Worm (Caenorhabditis elegans) whole organism, L3 larva: ENCODE measurements around the gene disl-2.

ENCODE experiments used
- ama-1 ChIP-seq: fragments of 150-350 bp; optimal IDR thresholded peaks from 2 replicates; lab custom pipeline; 2018
- snpc-4 ChIP-seq: fragments of 150-350 bp; optimal IDR thresholded peaks from 2 replicates; lab custom pipeline; 2014; ENCODE audit warnings: missing biosample characterization, missing genetic modification characterization
- tbx-2 ChIP-seq: sonication (generic microtip); optimal IDR thresholded peaks from 2 replicates; lab custom pipeline; 2016; ENCODE audit warnings: mild to moderate bottlenecking, missing genetic modification characterization, missing compliant biosample characterization
- unc-39 ChIP-seq: sonication (generic microtip); optimal IDR thresholded peaks from 4 replicates; lab custom pipeline; 2017; ENCODE audit warnings: missing biosample characterization, missing genetic modification characterization

ce11 chrIII:5407060-5407459 is 35.9 kb upstream of the disl-2 start:
- no peak for TF ChIP-seq tbx-2 (tag; lab: Kevin White, UChicago)
- no peak for TF ChIP-seq unc-39 (tag; lab: Kevin White, UChicago)
- TF ChIP-seq snpc-4 (tag; lab: Kevin White, UChicago), result no peak
- no peak for TF ChIP-seq ama-1 (lab: Kevin White, UChicago)
